Fruit fly (Drosophila melanogaster) whole organism, wandering third instar larva: ENCODE measurements around the gene THADA.

Experiments
- Abd-B ChIP-seq: fragments of >200 bp; optimal IDR thresholded peaks from 2 replicates; lab custom pipeline; 2017; ENCODE audit warnings: missing biosample characterization, missing genetic modification characterization
- CG32264 ChIP-seq: fragments of 200-800 bp; sonication (Bioruptor generic); optimal IDR thresholded peaks from 2 replicates; lab custom pipeline; 2016; ENCODE audit warnings: missing biosample characterization, missing genetic modification characterization
- CG9705 ChIP-seq: fragments of 200-800 bp; sonication (Bioruptor generic); optimal IDR thresholded peaks from 2 replicates; lab custom pipeline; 2018; ENCODE audit warnings: missing biosample characterization, mild to moderate bottlenecking, missing genetic modification characterization
- CrebA ChIP-seq: fragments of 200-800 bp; sonication (Bioruptor generic); optimal IDR thresholded peaks from 2 replicates; lab custom pipeline; 2016; ENCODE audit warnings: missing biosample characterization, mild to moderate bottlenecking, missing genetic modification characterization, borderline replicate concordance
- Dfd ChIP-seq: fragments of >200 bp; optimal IDR thresholded peaks from 2 replicates; lab custom pipeline; 2017; ENCODE audit warnings: missing biosample characterization, missing genetic modification characterization
- Dif ChIP-seq: fragments of 200-275, 200-300 bp; sonication (Bioruptor generic); optimal IDR thresholded peaks from 2 replicates; lab custom pipeline; 2018; ENCODE audit warnings: missing biosample characterization, missing genetic modification characterization; ENCODE audit not compliant: partially characterized antibody
- GATAd ChIP-seq: sonication (Bioruptor generic); optimal IDR thresholded peaks from 2 replicates; lab custom pipeline; 2016; ENCODE audit warnings: missing biosample characterization, missing genetic modification characterization
- HLH106 ChIP-seq: fragments of 200-800 bp; optimal IDR thresholded peaks from 3 replicates; lab custom pipeline; 2019; ENCODE audit warnings: missing biosample characterization, mild to moderate bottlenecking, missing genetic modification characterization, moderate library complexity
- Hnf4 ChIP-seq: fragments of 200-800 bp; sonication (Bioruptor generic); optimal IDR thresholded peaks from 2 replicates; lab custom pipeline; 2016; ENCODE audit warnings: missing biosample characterization, mild to moderate bottlenecking, missing genetic modification characterization
- Hr78 ChIP-seq: fragments of >200 bp; optimal IDR thresholded peaks from 2 replicates; lab custom pipeline; 2017; ENCODE audit warnings: missing biosample characterization, missing genetic modification characterization
- Hr83 ChIP-seq: fragments of 200-300 bp; sonication (Bioruptor generic); optimal IDR thresholded peaks from 2 replicates; lab custom pipeline; 2016; ENCODE audit warnings: missing biosample characterization, mild to moderate bottlenecking, missing genetic modification characterization, moderate library complexity; ENCODE audit not compliant: poor library complexity, severe bottlenecking
- Jra ChIP-seq: sonication (Bioruptor generic); optimal IDR thresholded peaks from 2 replicates; lab custom pipeline; 2016; ENCODE audit warnings: missing biosample characterization, missing genetic modification characterization
- Mio ChIP-seq: sonication (Bioruptor generic); optimal IDR thresholded peaks from 2 replicates; lab custom pipeline; 2016; ENCODE audit warnings: missing biosample characterization, missing genetic modification characterization
- Myc ChIP-seq: fragments of >200 bp; optimal IDR thresholded peaks from 2 replicates; lab custom pipeline; 2017
- N ChIP-seq: fragments of >200 bp; optimal IDR thresholded peaks from 2 replicates; lab custom pipeline; 2018; ENCODE audit warnings: missing biosample characterization, missing external identifiers, missing genetic modification characterization
- OdsH ChIP-seq: fragments of 200-800 bp; sonication (Bioruptor generic); optimal IDR thresholded peaks from 2 replicates; lab custom pipeline; 2016; ENCODE audit warnings: missing biosample characterization, mild to moderate bottlenecking, missing genetic modification characterization
- Rel ChIP-seq, 2 experiments: fragments of 200-800 bp; sonication (Bioruptor generic) in 1 of 2; optimal IDR thresholded peaks; 2 replicates in 1 of 2; 3 replicates in 1 of 2; lab custom pipeline; 2016 to 2019; ENCODE audit warnings: mild to moderate bottlenecking in 2 of 2, missing biosample characterization in 2 of 2, missing genetic modification characterization in 2 of 2, moderate library complexity in 1 of 2
- Sp1 ChIP-seq: fragments of 200-800 bp; sonication (Bioruptor generic); optimal IDR thresholded peaks from 3 replicates; lab custom pipeline; 2019; ENCODE audit warnings: missing biosample characterization, mild to moderate bottlenecking, missing genetic modification characterization, moderate library complexity
- Vsx2 ChIP-seq: fragments of 200-300, 225-300 bp; sonication (Bioruptor generic); optimal IDR thresholded peaks from 2 replicates; lab custom pipeline; 2018; ENCODE audit warnings: missing biosample characterization, missing genetic modification characterization; ENCODE audit not compliant: partially characterized antibody
- br ChIP-seq: fragments of 200-800 bp; sonication (Bioruptor generic); optimal IDR thresholded peaks from 2 replicates; lab custom pipeline; 2016; ENCODE audit warnings: missing biosample characterization, missing genetic modification characterization
- brk ChIP-seq: fragments of 200-800 bp; sonication (Bioruptor generic); optimal IDR thresholded peaks from 2 replicates; lab custom pipeline; 2016; ENCODE audit warnings: missing biosample characterization, mild to moderate bottlenecking, missing genetic modification characterization
- dl ChIP-seq, 2 experiments: fragments of 175-275, 200-275 bp in 1 of 2; fragments of 200-275 bp in 1 of 2; sonication (Bioruptor generic); optimal IDR thresholded peaks; lab custom pipeline; 2018; ENCODE audit warnings: mild to moderate bottlenecking in 2 of 2, missing biosample characterization in 2 of 2, missing genetic modification characterization in 2 of 2, moderate library complexity in 2 of 2; ENCODE audit not compliant: partially characterized antibody in 2 of 2, insufficient read depth in 1 of 2
- dmrt93B ChIP-seq: fragments of 200-800 bp; sonication (Bioruptor generic); optimal IDR thresholded peaks from 2 replicates; lab custom pipeline; 2018; ENCODE audit warnings: missing biosample characterization, mild to moderate bottlenecking, missing genetic modification characterization
- dsf ChIP-seq: sonication (Bioruptor generic); optimal IDR thresholded peaks from 2 replicates; lab custom pipeline; 2016; ENCODE audit warnings: missing biosample characterization, missing genetic modification characterization, borderline replicate concordance
- ey ChIP-seq: fragments of 200-800 bp; sonication (Bioruptor generic); optimal IDR thresholded peaks from 2 replicates; lab custom pipeline; 2016; ENCODE audit warnings: missing biosample characterization, missing genetic modification characterization
- foxo ChIP-seq, 2 experiments: fragments of 200-800 bp; sonication (Bioruptor generic); optimal IDR thresholded peaks; 2 replicates in 1 of 2; 3 replicates in 1 of 2; lab custom pipeline; 2016 to 2017; ENCODE audit warnings: missing biosample characterization in 2 of 2, missing genetic modification characterization in 2 of 2
- fru ChIP-seq: fragments of 200-800 bp; sonication (Bioruptor generic); optimal IDR thresholded peaks from 3 replicates; lab custom pipeline; 2016; ENCODE audit warnings: missing biosample characterization, mild to moderate bottlenecking, missing genetic modification characterization
- h ChIP-seq: fragments of 200-800 bp; sonication (Bioruptor generic); optimal IDR thresholded peaks from 3 replicates; lab custom pipeline; 2016; ENCODE audit warnings: missing biosample characterization, mild to moderate bottlenecking, missing genetic modification characterization
- jim ChIP-seq: fragments of 175-275, 200-325 bp; sonication (Bioruptor generic); optimal IDR thresholded peaks from 2 replicates; lab custom pipeline; 2016; ENCODE audit warnings: missing biosample characterization, mild to moderate bottlenecking, missing genetic modification characterization
- lola ChIP-seq: fragments of >200 bp; optimal IDR thresholded peaks from 2 replicates; lab custom pipeline; 2017; ENCODE audit warnings: missing biosample characterization, missing genetic modification characterization
- pan ChIP-seq: fragments of >200 bp; optimal IDR thresholded peaks from 2 replicates; lab custom pipeline; 2017
- psq ChIP-seq: fragments of 200-800 bp; sonication (Bioruptor generic); optimal IDR thresholded peaks from 3 replicates; lab custom pipeline; 2017; ENCODE audit warnings: missing biosample characterization, mild to moderate bottlenecking, missing genetic modification characterization, moderate library complexity
- rgr ChIP-seq: fragments of 200-800 bp; sonication (Bioruptor generic); optimal IDR thresholded peaks from 3 replicates; lab custom pipeline; 2016; ENCODE audit warnings: missing biosample characterization, mild to moderate bottlenecking, missing genetic modification characterization
- sage ChIP-seq: fragments of 200-800 bp; sonication (Bioruptor generic); optimal IDR thresholded peaks from 2 replicates; lab custom pipeline; 2016; ENCODE audit warnings: missing biosample characterization, mild to moderate bottlenecking, missing genetic modification characterization
- sv ChIP-seq: fragments of 200-800 bp; sonication (Bioruptor generic); optimal IDR thresholded peaks from 3 replicates; lab custom pipeline; 2016; ENCODE audit warnings: missing biosample characterization, missing genetic modification characterization
- tai ChIP-seq: sonication (Bioruptor generic); optimal IDR thresholded peaks from 2 replicates; lab custom pipeline; 2016; ENCODE audit warnings: missing biosample characterization, missing genetic modification characterization
- usp ChIP-seq: fragments of >200 bp; optimal IDR thresholded peaks from 2 replicates; lab custom pipeline; 2017; ENCODE audit warnings: missing biosample characterization, missing genetic modification characterization
- woc ChIP-seq: sonication (Bioruptor generic); optimal IDR thresholded peaks from 2 replicates; lab custom pipeline; 2016; ENCODE audit warnings: missing biosample characterization, mild to moderate bottlenecking, missing genetic modification characterization

The THADA gene

DNA sequence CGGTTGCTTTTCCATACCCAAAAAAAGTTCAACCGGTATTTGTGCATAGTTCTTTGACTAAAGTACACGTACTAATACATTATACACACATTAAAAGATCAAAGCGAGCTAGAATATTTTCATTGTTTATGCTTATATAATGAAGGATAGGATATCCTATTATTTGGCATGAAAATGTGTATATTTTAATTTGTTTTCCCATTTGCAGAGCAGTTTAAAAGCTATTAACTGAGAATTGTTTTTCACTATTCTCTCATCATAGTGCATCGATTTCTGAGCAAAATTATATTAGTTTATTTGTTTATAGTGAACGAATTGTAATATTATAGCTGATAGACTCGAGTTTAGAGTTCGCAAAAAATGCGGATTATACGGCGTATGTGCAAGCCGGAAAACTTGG, 21.2 kb upstream of the THADA start:
- TF ChIP-seq Hnf4 (GFP tag; lab: Kevin White, UChicago): no peak
- no peak for TF ChIP-seq Vsx2
- no peak for TF ChIP-seq CG9705 (GFP tag; lab: Kevin White, UChicago)
- TF ChIP-seq pan: no peak
- TF ChIP-seq GATAd: no peak
- no peak for TF ChIP-seq foxo (GFP tag; optimal IDR thresholded peaks at IDR 0.05; lab: Kevin White, UChicago)
- TF ChIP-seq Abd-B (GFP tag; lab: Kevin White, UChicago): no peak
- TF ChIP-seq Jra (GFP tag; lab: Kevin White, UChicago): no peak
- TF ChIP-seq psq (GFP tag; lab: Kevin White, UChicago): no peak
- no peak for TF ChIP-seq dsf (GFP tag; lab: Kevin White, UChicago)
- no peak for TF ChIP-seq tai
- no peak for TF ChIP-seq N (GFP tag; lab: Kevin White, UChicago)
- TF ChIP-seq woc: no peak
- no peak for TF ChIP-seq jim
- no peak for TF ChIP-seq Rel (GFP tag; optimal IDR thresholded peaks at IDR 0.05; lab: Kevin White, UChicago)
- TF ChIP-seq Rel (tag; optimal IDR thresholded peaks at IDR 0.05; lab: Kevin White, UChicago): no peak
- TF ChIP-seq rgr: no peak
- no peak for TF ChIP-seq fru (GFP tag; lab: Kevin White, UChicago)

DNA sequence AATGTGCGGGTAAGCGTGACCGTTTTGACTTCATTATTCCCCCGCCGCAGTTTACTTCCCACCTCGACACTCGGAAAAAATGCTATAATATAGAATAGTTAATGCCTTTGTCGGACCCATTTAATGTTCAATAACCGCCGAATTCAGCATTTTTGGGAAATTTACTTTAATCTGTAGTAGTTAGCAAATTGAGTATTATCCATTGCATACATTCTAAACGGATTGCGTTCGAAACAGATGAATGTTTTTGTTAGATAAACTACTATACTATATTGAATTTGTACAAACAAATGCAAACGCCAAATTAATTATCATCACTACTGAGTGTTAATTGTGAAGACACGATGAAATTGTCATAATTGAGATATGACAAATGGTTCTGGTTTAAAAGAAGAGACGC, 18.9 kb upstream of the THADA start:
- TF ChIP-seq foxo (GFP tag; optimal IDR thresholded peaks at IDR 0.05; lab: Kevin White, UChicago) (peak in 1 of 2 experiments; percentile 15), h (no peak)

DNA sequence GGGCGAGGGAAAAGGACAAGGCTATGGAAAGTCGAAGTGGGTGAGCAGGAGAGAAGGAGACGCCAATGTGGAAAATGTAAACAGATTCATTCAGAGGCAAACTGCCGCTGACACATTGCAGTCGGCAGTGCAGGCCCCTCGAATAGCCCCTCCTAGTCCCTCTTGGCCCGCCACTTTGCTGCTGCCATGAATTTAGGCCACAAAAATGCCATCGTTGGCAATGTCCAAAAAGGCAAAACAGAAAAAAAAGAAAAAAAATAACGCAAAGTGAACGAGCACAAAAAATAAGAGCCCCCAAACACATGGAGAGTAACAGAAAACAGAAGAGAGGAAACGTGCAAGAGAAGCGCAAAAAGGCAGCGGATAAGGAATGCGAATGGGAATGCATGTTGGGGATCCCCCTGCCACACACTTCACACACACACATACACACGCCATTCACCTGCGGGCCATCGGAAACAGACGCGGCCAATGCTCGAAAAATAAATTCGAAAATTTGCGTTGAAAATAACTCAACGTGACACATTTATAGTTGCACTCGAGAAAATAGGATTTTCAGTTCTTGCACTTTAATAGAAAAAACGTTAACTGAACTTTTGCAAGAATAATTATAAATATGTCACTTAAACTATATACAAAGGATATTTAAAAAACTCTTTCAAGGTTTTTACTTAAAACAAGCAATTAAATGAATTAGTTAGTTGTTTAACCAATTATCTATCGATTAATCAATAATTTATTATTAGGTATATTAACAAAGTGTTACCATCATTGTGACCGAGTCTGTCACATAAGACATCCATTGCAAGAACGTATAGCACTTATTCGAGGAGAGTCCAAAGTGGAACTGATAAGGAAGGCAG, 13.2 kb upstream of the THADA start:
- peak; percentile 49 for TF ChIP-seq psq (GFP tag; lab: Kevin White, UChicago)
- peak; percentile 6 for TF ChIP-seq HLH106 (tag; lab: Kevin White, UChicago)
- peak; percentile 38 for TF ChIP-seq h
- TF ChIP-seq Hr78 (GFP tag; lab: Kevin White, UChicago): no peak
- TF ChIP-seq CrebA (GFP tag; lab: Kevin White, UChicago): no peak
- peak; percentile 13 for TF ChIP-seq brk (GFP tag; lab: Kevin White, UChicago)
- TF ChIP-seq Dfd (GFP tag; lab: Kevin White, UChicago): no peak
- TF ChIP-seq dmrt93B (GFP tag; lab: Kevin White, UChicago): no peak
- TF ChIP-seq OdsH (GFP tag; lab: Kevin White, UChicago): peak; percentile 62
- no peak for TF ChIP-seq dl (GFP tag; optimal IDR thresholded peaks at IDR 0.05; lab: Kevin White, UChicago; ENCODE audit: insufficient read depth in 1 of 2, partially characterized antibody in 2 of 2)
- TF ChIP-seq sage (GFP tag; lab: Kevin White, UChicago): no peak
- no peak for TF ChIP-seq usp (GFP tag; lab: Kevin White, UChicago)
- TF ChIP-seq Rel (GFP tag; optimal IDR thresholded peaks at IDR 0.05; lab: Kevin White, UChicago): no peak
- TF ChIP-seq Rel (tag; optimal IDR thresholded peaks at IDR 0.05; lab: Kevin White, UChicago): peak; percentile 94
- no peak for TF ChIP-seq dsf (GFP tag; lab: Kevin White, UChicago)
- TF ChIP-seq ey (GFP tag; lab: Kevin White, UChicago): peak; percentile 42
- no peak for TF ChIP-seq sv (GFP tag; lab: Kevin White, UChicago)
- TF ChIP-seq GATAd: no peak
- TF ChIP-seq Myc (lab: Kevin White, UChicago): no peak
- peak; percentile 12 for TF ChIP-seq br (GFP tag; lab: Kevin White, UChicago)
- peak; percentile 25 for TF ChIP-seq rgr
- no peak for TF ChIP-seq N (GFP tag; lab: Kevin White, UChicago)
- no peak for TF ChIP-seq jim
- no peak for TF ChIP-seq CG9705 (GFP tag; lab: Kevin White, UChicago)
- peak; percentile 11 for TF ChIP-seq Hnf4 (GFP tag; lab: Kevin White, UChicago)
- TF ChIP-seq Mio (GFP tag; lab: Kevin White, UChicago): no peak
- TF ChIP-seq Jra (GFP tag; lab: Kevin White, UChicago): no peak
- TF ChIP-seq pan: no peak
- TF ChIP-seq fru (GFP tag; lab: Kevin White, UChicago): peak; percentile 67
- TF ChIP-seq Dif (GFP tag; lab: Kevin White, UChicago): peak; percentile 23
- TF ChIP-seq Abd-B (GFP tag; lab: Kevin White, UChicago): no peak
- peak; percentile 12 for TF ChIP-seq Sp1
- no peak for TF ChIP-seq tai
- TF ChIP-seq Vsx2: no peak
- TF ChIP-seq woc: peak; percentile 27
- TF ChIP-seq Hr83 (GFP tag; lab: Kevin White, UChicago): no peak
- TF ChIP-seq CG32264 (GFP tag; lab: Kevin White, UChicago): no peak
- TF ChIP-seq lola: no peak
- TF ChIP-seq foxo (GFP tag; optimal IDR thresholded peaks at IDR 0.05; lab: Kevin White, UChicago): peak in 1 of 2 experiments; percentile 50
